Worm (Caenorhabditis elegans): ENCODE results near the gene F58F6.6.
"Not testable (repeated sequence)": the region's sequence is repeated elsewhere in the genome, so short reads cannot be mapped to it uniquely, and the experiment has no call there.

F58F6.6 gene

DNA sequence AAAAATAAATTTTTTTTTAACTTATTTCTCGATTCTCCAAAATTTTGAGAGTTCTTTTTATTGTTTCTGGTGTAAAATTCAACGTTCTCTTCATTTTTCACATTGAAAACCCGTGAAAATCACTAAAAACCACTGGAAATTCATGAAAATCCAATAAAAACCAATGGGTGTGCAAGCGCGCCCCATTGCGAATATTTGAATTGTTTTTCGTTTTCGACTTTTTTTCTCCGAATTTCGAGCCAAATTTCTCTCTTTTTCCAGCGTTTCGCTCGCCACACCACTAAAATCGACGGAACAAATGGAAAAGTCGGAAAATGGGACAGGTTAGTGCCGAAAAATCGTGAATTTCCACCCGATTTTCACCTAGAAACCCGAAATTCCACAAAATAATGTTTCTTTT is 30.6 kb upstream of the F58F6.6 start:
- TF ChIP-seq B0019.2 (GFP tag; conservative IDR thresholded peaks at IDR 0.05) (no peak), mcd-1 (GFP tag; IDR thresholded peaks at IDR 0.05) (peak; percentile 79), ztf-22 (GFP tag; optimal IDR thresholded peaks at IDR 0.05) (no peak), bed-1 (GFP tag; IDR thresholded peaks at IDR 0.05) (no peak)

DNA sequence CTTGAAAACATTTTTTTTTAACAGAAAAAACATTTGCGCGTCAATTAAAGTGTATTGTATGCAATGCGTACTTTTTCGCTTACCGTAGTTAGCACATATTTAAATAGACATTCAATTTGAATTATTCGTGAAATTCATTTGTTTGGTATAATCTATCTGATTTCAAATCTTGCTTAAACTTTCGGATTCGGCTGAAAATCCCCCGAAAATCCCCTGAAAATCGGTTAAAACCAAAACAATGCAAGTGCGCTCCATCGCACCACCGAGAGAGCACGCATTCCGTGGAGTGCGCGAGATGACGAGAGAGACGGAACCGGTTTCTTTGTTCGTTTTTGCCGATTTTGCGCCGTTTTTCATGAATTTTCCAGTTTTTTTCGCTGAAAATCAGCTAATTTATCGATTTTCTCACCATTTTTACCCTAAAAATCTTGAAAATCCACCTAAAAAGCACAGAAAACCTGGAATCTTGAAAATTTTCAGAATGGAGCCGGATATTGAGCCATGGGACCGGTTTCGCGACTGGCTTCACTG is 12.1 kb upstream of the F58F6.6 start, which contains the start of gene F53H1.3:
Gene F53H1.3 (plus strand): TSS at position 481 of the 531 bp plus-strand sequence.
- peak; percentile 84 for TF ChIP-seq lsl-1 (GFP tag; optimal IDR thresholded peaks at IDR 0.05)
- TF ChIP-seq lin-54 (GFP tag; optimal IDR thresholded peaks at IDR 0.05): peak; percentile 55
- TF ChIP-seq F33H1.4 (GFP tag; IDR thresholded peaks at IDR 0.05): peak; percentile 45
- TF ChIP-seq hlh-12 (tag; optimal IDR thresholded peaks at IDR 0.05): no peak
- peak; percentile 88 for TF ChIP-seq hmg-1.2 (GFP tag; IDR thresholded peaks at IDR 0.05)
- 0 out of 2 replicates have a peak, but pooled peaks have one; percentile 36 for TF ChIP-seq attf-3 (GFP tag; conservative IDR thresholded peaks at IDR 0.05)
- TF ChIP-seq ets-4 (GFP tag; optimal IDR thresholded peaks at IDR 0.05): no peak
- TF ChIP-seq tbp1 (GFP tag; optimal IDR thresholded peaks at IDR 0.05): peak; percentile 2
- peak; percentile 28; the same call in 1 of the 2 replicates for TF ChIP-seq madf-8 (GFP tag; conservative IDR thresholded peaks at IDR 0.05)
- peak; percentile 64 for TF ChIP-seq madf-6 (GFP tag; IDR thresholded peaks at IDR 0.05)
- TF ChIP-seq athp-1 (tag; optimal IDR thresholded peaks at IDR 0.05): peak; percentile 31
- TF ChIP-seq mcd-1 (GFP tag; IDR thresholded peaks at IDR 0.05): peak; percentile 96
- peak; percentile 69 for TF ChIP-seq xnd-1 (tag; optimal IDR thresholded peaks at IDR 0.05)
- TF ChIP-seq mxl-1 (tag; optimal IDR thresholded peaks at IDR 0.05): no peak

DNA sequence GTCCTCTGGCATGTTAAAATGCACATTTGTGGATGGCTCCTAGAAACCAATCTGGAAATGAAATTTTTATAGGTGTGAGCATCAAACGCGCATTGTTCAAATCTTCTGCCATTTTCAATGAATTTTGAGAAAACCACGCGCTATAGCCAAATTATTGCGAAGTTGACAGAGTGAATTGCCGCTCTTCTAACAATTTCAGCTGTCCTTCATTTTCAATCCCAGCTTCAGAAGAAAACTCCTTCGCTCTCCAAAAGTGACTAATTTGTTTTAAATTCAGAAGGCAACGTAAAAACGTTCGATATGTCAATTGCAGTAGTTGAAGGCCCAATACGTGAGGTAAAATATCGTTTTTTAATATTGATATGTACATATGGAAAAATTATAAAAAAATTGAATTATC is 2.5 kb downstream of the F58F6.6 start, which contains the start of gene F58F6.5:
Gene F58F6.5 (plus strand): TSS at position 301 of the 400 bp plus-strand sequence.
- TF ChIP-seq snpc-3.4 (tag; optimal IDR thresholded peaks at IDR 0.05); F22D6.2 (tag; optimal IDR thresholded peaks at IDR 0.05); ceh-58 (GFP tag; IDR thresholded peaks at IDR 0.05): not testable (repeated sequence)

DNA sequence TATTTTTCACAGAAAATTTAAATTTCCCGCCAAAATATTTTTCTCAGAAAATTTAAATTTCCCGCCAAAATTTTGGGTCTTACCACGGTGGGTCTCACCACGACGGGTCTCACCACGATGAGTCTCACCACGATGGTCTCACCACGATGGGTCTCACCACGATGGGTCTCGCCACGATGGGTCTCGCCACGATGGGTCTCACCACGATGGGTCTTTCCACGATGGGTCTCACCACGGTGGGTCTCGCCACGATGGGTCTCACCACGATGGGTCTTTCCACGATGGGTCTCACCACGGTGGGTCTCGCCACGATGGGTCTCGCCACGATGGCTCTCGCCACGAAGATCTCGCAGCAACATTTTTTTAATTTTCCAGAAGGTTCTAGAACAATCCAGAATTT is 4.5 kb downstream of the F58F6.6 start:
- peak; percentile 8; the same call in 1 of the 2 replicates for TF ChIP-seq egrh-3 (GFP tag; IDR thresholded peaks at IDR 0.05)
- peak; percentile 55; the same call in 1 of the 2 replicates for TF ChIP-seq F33H1.4 (GFP tag; IDR thresholded peaks at IDR 0.05)

DNA sequence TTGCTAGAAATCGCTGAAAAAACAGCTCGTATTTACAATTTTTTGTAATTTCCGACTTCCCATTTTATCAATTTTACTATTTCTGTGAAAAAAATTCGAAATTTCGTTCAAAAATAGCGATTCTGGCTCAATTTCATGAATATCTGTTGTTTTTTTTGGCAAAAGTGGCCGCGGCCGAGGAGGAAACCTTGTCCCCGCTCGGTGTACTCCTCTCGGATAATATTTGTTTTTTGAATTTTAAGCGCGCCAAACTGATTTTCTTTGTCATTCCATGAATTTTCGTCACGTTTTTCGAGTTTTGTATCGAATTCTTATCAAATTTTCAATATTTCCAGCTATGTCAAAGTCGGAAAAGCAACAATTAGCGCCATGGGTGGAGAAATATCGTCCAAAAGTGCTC is 6.1 kb downstream of the F58F6.6 start, which contains the start of gene rfc-2:
Gene rfc-2 (plus strand): TSS at position 334 of the 400 bp plus-strand sequence.
- 0 out of 2 replicates have a peak, but pooled peaks have one; percentile 24 for TF ChIP-seq D2030.7 (GFP tag; IDR thresholded peaks at IDR 0.05)
- TF ChIP-seq unc-62 (GFP tag; optimal IDR thresholded peaks at IDR 0.05): no peak
- TF ChIP-seq madf-6 (GFP tag; IDR thresholded peaks at IDR 0.05): 0 out of 2 replicates have a peak, but pooled peaks have one; percentile 10
- TF ChIP-seq mes-4 (tag; optimal IDR thresholded peaks at IDR 0.05): no peak
- peak; percentile 33; the same call in 1 of the 2 replicates for TF ChIP-seq mcd-1 (GFP tag; IDR thresholded peaks at IDR 0.05)
- no peak for TF ChIP-seq sdz-38 (tag; optimal IDR thresholded peaks at IDR 0.05)
- TF ChIP-seq him-1 (tag; optimal IDR thresholded peaks at IDR 0.05): peak; percentile 26
- TF ChIP-seq lin-54 (GFP tag; optimal IDR thresholded peaks at IDR 0.05): peak; percentile 4
- no peak for TF ChIP-seq Y95B8A.8 (GFP tag; IDR thresholded peaks at IDR 0.05)
- peak; percentile 42; the same call in 1 of the 2 replicates for TF ChIP-seq dox-1 (GFP tag; IDR thresholded peaks at IDR 0.05)
- TF ChIP-seq ama-1 (optimal IDR thresholded peaks at IDR 0.05): no peak
- TF ChIP-seq ama-1 (GFP tag; optimal IDR thresholded peaks at IDR 0.05): no peak
- TF ChIP-seq chd-7 (tag; optimal IDR thresholded peaks at IDR 0.05): no peak

Data from whole organism, young adult.